Fruit fly (Drosophila melanogaster) whole organism, wandering third instar larva: Measurements from ENCODE around the gene Nlp.

Source experiments
- Abd-B ChIP-seq: fragments of >200 bp; optimal IDR thresholded peaks from 2 replicates; lab custom pipeline; 2017; ENCODE audit warnings: missing biosample characterization, missing genetic modification characterization
- CG9705 ChIP-seq: fragments of 200-800 bp; sonication (Bioruptor generic); optimal IDR thresholded peaks from 2 replicates; lab custom pipeline; 2018; ENCODE audit warnings: missing biosample characterization, mild to moderate bottlenecking, missing genetic modification characterization
- CrebA ChIP-seq: fragments of 200-800 bp; sonication (Bioruptor generic); optimal IDR thresholded peaks from 2 replicates; lab custom pipeline; 2016; ENCODE audit warnings: missing biosample characterization, mild to moderate bottlenecking, missing genetic modification characterization, borderline replicate concordance
- Dif ChIP-seq: fragments of 200-275, 200-300 bp; sonication (Bioruptor generic); optimal IDR thresholded peaks from 2 replicates; lab custom pipeline; 2018; ENCODE audit warnings: missing biosample characterization, missing genetic modification characterization; ENCODE audit not compliant: partially characterized antibody
- GATAd ChIP-seq: sonication (Bioruptor generic); optimal IDR thresholded peaks from 2 replicates; lab custom pipeline; 2016; ENCODE audit warnings: missing biosample characterization, missing genetic modification characterization
- HLH106 ChIP-seq: fragments of 200-800 bp; optimal IDR thresholded peaks from 3 replicates; lab custom pipeline; 2019; ENCODE audit warnings: missing biosample characterization, mild to moderate bottlenecking, missing genetic modification characterization, moderate library complexity
- Hr83 ChIP-seq: fragments of 200-300 bp; sonication (Bioruptor generic); optimal IDR thresholded peaks from 2 replicates; lab custom pipeline; 2016; ENCODE audit warnings: missing biosample characterization, mild to moderate bottlenecking, missing genetic modification characterization, moderate library complexity; ENCODE audit not compliant: poor library complexity, severe bottlenecking
- Jra ChIP-seq: sonication (Bioruptor generic); optimal IDR thresholded peaks from 2 replicates; lab custom pipeline; 2016; ENCODE audit warnings: missing biosample characterization, missing genetic modification characterization
- Myc ChIP-seq: fragments of >200 bp; optimal IDR thresholded peaks from 2 replicates; lab custom pipeline; 2017
- N ChIP-seq: fragments of >200 bp; optimal IDR thresholded peaks from 2 replicates; lab custom pipeline; 2018; ENCODE audit warnings: missing biosample characterization, missing external identifiers, missing genetic modification characterization
- OdsH ChIP-seq: fragments of 200-800 bp; sonication (Bioruptor generic); optimal IDR thresholded peaks from 2 replicates; lab custom pipeline; 2016; ENCODE audit warnings: missing biosample characterization, mild to moderate bottlenecking, missing genetic modification characterization
- Rel ChIP-seq, 2 experiments: fragments of 200-800 bp; sonication (Bioruptor generic) in 1 of 2; optimal IDR thresholded peaks; 2 replicates in 1 of 2; 3 replicates in 1 of 2; lab custom pipeline; 2016 to 2019; ENCODE audit warnings: mild to moderate bottlenecking in 2 of 2, missing biosample characterization in 2 of 2, missing genetic modification characterization in 2 of 2, moderate library complexity in 1 of 2
- Sp1 ChIP-seq: fragments of 200-800 bp; sonication (Bioruptor generic); optimal IDR thresholded peaks from 3 replicates; lab custom pipeline; 2019; ENCODE audit warnings: missing biosample characterization, mild to moderate bottlenecking, missing genetic modification characterization, moderate library complexity
- Vsx2 ChIP-seq: fragments of 200-300, 225-300 bp; sonication (Bioruptor generic); optimal IDR thresholded peaks from 2 replicates; lab custom pipeline; 2018; ENCODE audit warnings: missing biosample characterization, missing genetic modification characterization; ENCODE audit not compliant: partially characterized antibody
- br ChIP-seq: fragments of 200-800 bp; sonication (Bioruptor generic); optimal IDR thresholded peaks from 2 replicates; lab custom pipeline; 2016; ENCODE audit warnings: missing biosample characterization, missing genetic modification characterization
- brk ChIP-seq: fragments of 200-800 bp; sonication (Bioruptor generic); optimal IDR thresholded peaks from 2 replicates; lab custom pipeline; 2016; ENCODE audit warnings: missing biosample characterization, mild to moderate bottlenecking, missing genetic modification characterization
- dl ChIP-seq, 2 experiments: fragments of 175-275, 200-275 bp in 1 of 2; fragments of 200-275 bp in 1 of 2; sonication (Bioruptor generic); optimal IDR thresholded peaks; lab custom pipeline; 2018; ENCODE audit warnings: mild to moderate bottlenecking in 2 of 2, missing biosample characterization in 2 of 2, missing genetic modification characterization in 2 of 2, moderate library complexity in 2 of 2; ENCODE audit not compliant: partially characterized antibody in 2 of 2, insufficient read depth in 1 of 2
- dmrt93B ChIP-seq: fragments of 200-800 bp; sonication (Bioruptor generic); optimal IDR thresholded peaks from 2 replicates; lab custom pipeline; 2018; ENCODE audit warnings: missing biosample characterization, mild to moderate bottlenecking, missing genetic modification characterization
- dsf ChIP-seq: sonication (Bioruptor generic); optimal IDR thresholded peaks from 2 replicates; lab custom pipeline; 2016; ENCODE audit warnings: missing biosample characterization, missing genetic modification characterization, borderline replicate concordance
- ey ChIP-seq: fragments of 200-800 bp; sonication (Bioruptor generic); optimal IDR thresholded peaks from 2 replicates; lab custom pipeline; 2016; ENCODE audit warnings: missing biosample characterization, missing genetic modification characterization
- h ChIP-seq: fragments of 200-800 bp; sonication (Bioruptor generic); optimal IDR thresholded peaks from 3 replicates; lab custom pipeline; 2016; ENCODE audit warnings: missing biosample characterization, mild to moderate bottlenecking, missing genetic modification characterization
- jim ChIP-seq: fragments of 175-275, 200-325 bp; sonication (Bioruptor generic); optimal IDR thresholded peaks from 2 replicates; lab custom pipeline; 2016; ENCODE audit warnings: missing biosample characterization, mild to moderate bottlenecking, missing genetic modification characterization
- lola ChIP-seq: fragments of >200 bp; optimal IDR thresholded peaks from 2 replicates; lab custom pipeline; 2017; ENCODE audit warnings: missing biosample characterization, missing genetic modification characterization
- pan ChIP-seq: fragments of >200 bp; optimal IDR thresholded peaks from 2 replicates; lab custom pipeline; 2017
- psq ChIP-seq: fragments of 200-800 bp; sonication (Bioruptor generic); optimal IDR thresholded peaks from 3 replicates; lab custom pipeline; 2017; ENCODE audit warnings: missing biosample characterization, mild to moderate bottlenecking, missing genetic modification characterization, moderate library complexity
- rgr ChIP-seq: fragments of 200-800 bp; sonication (Bioruptor generic); optimal IDR thresholded peaks from 3 replicates; lab custom pipeline; 2016; ENCODE audit warnings: missing biosample characterization, mild to moderate bottlenecking, missing genetic modification characterization
- sv ChIP-seq: fragments of 200-800 bp; sonication (Bioruptor generic); optimal IDR thresholded peaks from 3 replicates; lab custom pipeline; 2016; ENCODE audit warnings: missing biosample characterization, missing genetic modification characterization
- woc ChIP-seq: sonication (Bioruptor generic); optimal IDR thresholded peaks from 2 replicates; lab custom pipeline; 2016; ENCODE audit warnings: missing biosample characterization, mild to moderate bottlenecking, missing genetic modification characterization

Gene Nlp

DNA sequence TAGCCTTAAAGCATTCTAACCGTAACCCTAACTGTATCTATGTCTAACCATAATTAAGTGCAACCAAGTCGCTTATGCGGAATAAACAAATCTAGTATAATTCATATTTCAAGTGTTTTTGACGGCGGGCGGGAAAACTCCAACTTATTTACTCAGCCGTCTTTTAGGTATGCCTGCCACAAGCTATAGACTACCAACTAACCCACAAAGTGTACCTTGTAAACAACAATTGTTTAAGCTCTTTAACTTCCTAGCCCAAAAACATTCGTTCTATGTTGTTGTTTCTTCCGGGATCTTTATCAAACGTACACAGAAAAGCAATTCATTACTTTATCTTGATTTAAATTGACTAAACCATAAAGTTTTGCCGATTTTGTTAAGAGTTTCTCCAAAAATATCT is 13.9 kb upstream of the Nlp start:
- TF ChIP-seq Dif (no peak), OdsH (GFP tag; lab: Kevin White, UChicago) (no peak), N (GFP tag; lab: Kevin White, UChicago) (no peak)
- TF ChIP-seq, all 38 proteins: peak for 0

DNA sequence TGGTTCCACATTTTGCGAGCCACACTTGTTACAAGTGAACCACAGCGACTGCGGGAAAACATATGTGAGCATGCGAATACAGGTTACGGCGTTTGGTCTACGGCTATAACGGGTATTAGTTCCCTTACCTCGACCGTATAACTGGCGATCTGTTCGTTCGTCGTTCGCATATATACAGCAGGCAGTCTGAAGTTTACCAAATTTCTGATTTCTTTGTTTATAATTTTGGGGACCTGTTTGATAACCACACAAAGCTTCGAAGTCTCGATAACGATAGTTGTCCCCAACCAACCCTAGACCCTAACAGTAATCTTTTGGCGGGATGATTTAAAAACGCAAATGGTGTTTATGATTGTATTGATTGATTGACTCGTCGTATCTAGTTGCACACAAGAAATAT is 11.5 kb upstream of the Nlp start, which contains the start of gene Acph-1:
Gene Acph-1, minus strand, starts transcription at position 278 of the 400 bp plus-strand sequence.
- TF ChIP-seq Vsx2 (no peak), h (no peak), OdsH (GFP tag; lab: Kevin White, UChicago) (no peak), dsf (GFP tag; lab: Kevin White, UChicago) (no peak), rgr (peak; percentile 61), Rel (GFP tag; optimal IDR thresholded peaks at IDR 0.05; lab: Kevin White, UChicago) (no peak), Rel (tag; optimal IDR thresholded peaks at IDR 0.05; lab: Kevin White, UChicago) (peak; percentile 36)
- TF ChIP-seq, all 38 proteins: peak for 2

DNA sequence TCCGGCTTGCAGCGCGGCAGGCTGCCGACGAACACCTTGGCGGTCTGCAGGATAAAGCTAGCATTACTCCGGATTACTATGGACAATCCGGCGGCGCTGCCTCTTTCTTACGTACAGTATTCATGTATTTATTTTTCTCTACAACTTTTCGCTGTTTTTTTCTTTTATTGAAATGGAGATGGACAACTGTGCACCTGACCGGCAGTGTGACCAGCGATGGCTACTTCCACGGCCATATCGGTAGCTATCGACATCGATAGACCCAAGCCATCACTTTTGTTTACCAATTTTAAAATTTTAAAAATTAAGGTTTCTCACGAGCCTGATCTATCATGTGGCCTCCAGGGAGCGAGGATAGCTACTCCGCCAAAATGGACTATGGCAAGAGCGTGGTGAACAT is 9.6 kb upstream of the Nlp start, which contains the start of the genes CG7903 and Sas-6:
Gene CG7903, minus strand, starts transcription at position 197 of the 400 bp plus-strand sequence.
Gene Sas-6, plus strand, starts transcription at position 323 of the 400 bp plus-strand sequence.
- TF ChIP-seq brk (GFP tag; lab: Kevin White, UChicago) (no peak), jim (GFP tag; lab: Kevin White, UChicago) (peak; percentile 13), Vsx2 (no peak), Hr83 (GFP tag; lab: Kevin White, UChicago) (peak; percentile 42)

DNA sequence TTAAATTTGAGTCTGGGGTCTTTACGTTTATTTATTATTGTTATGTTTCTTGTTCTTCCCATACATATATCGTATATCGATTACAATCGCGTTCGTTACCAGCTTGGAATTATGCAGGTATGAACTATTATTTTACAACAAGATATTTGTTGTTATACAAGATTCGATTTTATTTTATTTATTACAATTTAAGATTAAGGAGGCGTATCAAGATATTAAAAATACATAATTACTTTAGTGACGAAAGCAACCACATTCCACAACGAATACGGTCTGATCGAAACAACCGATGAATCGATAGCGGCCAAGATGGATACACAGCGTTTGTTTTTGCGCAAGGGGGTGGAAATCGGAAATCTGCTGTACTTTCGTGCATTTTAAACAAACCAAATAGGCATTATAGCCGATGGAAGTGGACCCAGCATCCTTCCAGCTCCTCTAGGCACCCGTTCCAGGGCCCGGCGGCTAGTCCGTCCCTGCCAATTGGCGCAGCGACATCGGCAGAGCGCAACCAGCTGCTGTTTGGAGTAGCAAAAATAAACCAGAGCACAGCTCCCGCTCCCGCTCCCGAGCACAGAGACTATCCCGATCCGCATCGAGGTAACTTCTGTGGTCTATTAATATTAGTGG is 6.9 kb upstream of the Nlp start, which contains the start of the genes CG15525 and CG11504:
Gene CG15525, minus strand, starts transcription at position 70 of the 630 bp plus-strand sequence.
Gene CG11504, plus strand, starts transcription at position 294 of the 630 bp plus-strand sequence.
- no peak for TF ChIP-seq dl (GFP tag; optimal IDR thresholded peaks at IDR 0.05; lab: Kevin White, UChicago; ENCODE audit: insufficient read depth in 1 of 2, partially characterized antibody in 2 of 2)
- peak; percentile 7 for TF ChIP-seq HLH106
- TF ChIP-seq OdsH (GFP tag; lab: Kevin White, UChicago): peak; percentile 54
- TF ChIP-seq rgr: no peak
- TF ChIP-seq Rel (GFP tag; optimal IDR thresholded peaks at IDR 0.05; lab: Kevin White, UChicago): no peak
- TF ChIP-seq Rel (tag; optimal IDR thresholded peaks at IDR 0.05; lab: Kevin White, UChicago): peak; percentile 67
- TF ChIP-seq psq: no peak
- no peak for TF ChIP-seq sv
- TF ChIP-seq ey (GFP tag; lab: Kevin White, UChicago): peak; percentile 51
- no peak for TF ChIP-seq Jra (GFP tag; lab: Kevin White, UChicago)
- no peak for TF ChIP-seq dmrt93B (GFP tag; lab: Kevin White, UChicago)
- no peak for TF ChIP-seq GATAd (GFP tag; lab: Kevin White, UChicago)
- peak; percentile 28 for TF ChIP-seq Myc (lab: Kevin White, UChicago)
- no peak for TF ChIP-seq woc (GFP tag; lab: Kevin White, UChicago)
- no peak for TF ChIP-seq Vsx2
- TF ChIP-seq br (GFP tag; lab: Kevin White, UChicago): no peak

DNA sequence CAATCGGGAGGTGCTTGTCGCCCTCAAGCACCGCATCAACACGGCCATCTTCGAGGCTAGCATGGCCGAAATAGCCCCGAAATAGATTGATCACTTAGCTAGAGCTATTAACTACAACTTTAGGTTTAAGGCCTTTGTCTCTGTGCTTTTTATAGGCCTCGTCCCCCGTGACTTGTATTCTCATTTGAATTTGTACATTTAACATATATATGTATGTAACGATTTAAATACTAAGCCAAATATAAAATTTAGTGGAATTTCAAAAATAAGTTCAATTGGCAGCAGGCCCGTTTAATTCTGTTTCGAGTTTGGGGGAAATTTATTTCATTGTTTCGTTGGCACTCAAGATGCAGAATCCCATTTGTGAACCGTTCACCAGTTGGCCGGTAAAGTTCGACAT is 5.1 kb upstream of the Nlp start, which contains the start of gene CG34298:
Gene CG34298, plus strand, starts transcription at position 301 of the 400 bp plus-strand sequence.
- TF ChIP-seq pan (no peak), Sp1 (GFP tag; lab: Kevin White, UChicago) (no peak), dmrt93B (GFP tag; lab: Kevin White, UChicago) (no peak), lola (GFP tag; lab: Kevin White, UChicago) (no peak), dl (GFP tag; optimal IDR thresholded peaks at IDR 0.05; lab: Kevin White, UChicago; ENCODE audit: insufficient read depth in 1 of 2, partially characterized antibody in 2 of 2) (no peak), OdsH (GFP tag; lab: Kevin White, UChicago) (no peak), Vsx2 (no peak), sv (no peak)

DNA sequence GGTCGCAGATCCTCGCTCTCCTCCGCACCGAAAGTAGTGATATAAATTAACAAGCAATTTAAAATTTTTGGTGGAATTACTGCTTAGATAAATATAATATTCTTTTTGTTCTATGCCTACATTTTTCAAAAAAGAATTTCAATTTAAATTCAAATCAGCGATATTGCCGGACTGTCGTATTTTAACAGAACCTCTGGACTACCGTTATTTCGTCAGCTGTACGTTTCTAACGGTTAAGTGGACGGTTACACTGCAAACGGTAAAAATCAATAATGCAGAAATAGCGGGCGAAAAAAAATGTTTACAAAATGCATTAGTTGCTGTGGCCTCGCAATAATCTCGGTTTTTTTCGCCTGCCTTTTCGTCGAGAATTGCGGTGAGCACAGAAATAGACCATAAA is 4.3 kb upstream of the Nlp start, which contains the start of gene Tace:
Gene Tace, plus strand, starts transcription at position 245 of the 400 bp plus-strand sequence.
- TF ChIP-seq ey (GFP tag; lab: Kevin White, UChicago) (no peak), CG9705 (GFP tag; lab: Kevin White, UChicago) (no peak), CrebA (no peak), Dif (no peak), HLH106 (no peak), dmrt93B (GFP tag; lab: Kevin White, UChicago) (no peak), Abd-B (GFP tag; lab: Kevin White, UChicago) (no peak), woc (GFP tag; lab: Kevin White, UChicago) (no peak), dl (GFP tag; optimal IDR thresholded peaks at IDR 0.05; lab: Kevin White, UChicago; ENCODE audit: insufficient read depth in 1 of 2, partially characterized antibody in 2 of 2) (no peak)
